Worm (Caenorhabditis elegans): Measurements from ENCODE around the gene unc-115.

The unc-115 gene

DNA sequence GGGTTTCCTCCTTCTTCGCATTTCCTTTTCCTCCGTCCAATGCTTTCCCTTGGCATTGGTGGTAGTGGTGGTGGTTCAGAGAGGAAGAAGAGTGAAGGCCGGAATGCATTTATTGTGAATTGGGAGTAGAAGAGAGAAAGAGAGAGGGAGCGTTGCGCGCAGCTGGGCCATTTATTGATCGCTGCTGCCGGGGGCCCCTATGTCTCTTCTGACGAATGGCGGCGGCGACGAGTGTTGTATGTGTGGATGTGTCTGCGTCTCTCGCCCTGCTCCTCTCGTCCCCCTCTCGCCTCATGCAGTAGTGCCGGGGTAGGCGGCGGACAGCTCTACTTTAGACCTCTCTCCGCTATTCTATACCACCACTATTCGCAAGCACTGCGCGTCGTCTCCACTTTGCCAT, at the start of gene unc-115 (continued):
- TF ChIP-seq madf-10 (tag; optimal IDR thresholded peaks at IDR 0.05): peak; percentile 23
- no peak for TF ChIP-seq nhr-27 (tag; optimal IDR thresholded peaks at IDR 0.05)
- TF ChIP-seq nhr-120 (GFP tag; IDR thresholded peaks at IDR 0.05): no peak
- TF ChIP-seq nhr-90 (tag; optimal IDR thresholded peaks at IDR 0.05): peak; percentile 6
- no peak for TF ChIP-seq attf-6 (GFP tag; IDR thresholded peaks at IDR 0.05)
- TF ChIP-seq ztf-26 (tag; optimal IDR thresholded peaks at IDR 0.05): peak; percentile 46
- TF ChIP-seq nhr-80 (tag; optimal IDR thresholded peaks at IDR 0.05): peak; percentile 64
- TF ChIP-seq let-607 (tag; optimal IDR thresholded peaks at IDR 0.05): peak in 1 of 2 experiments; percentile 25
- peak; percentile 48 for TF ChIP-seq unc-62 (GFP tag; optimal IDR thresholded peaks at IDR 0.05)
- peak; percentile 53 for TF ChIP-seq gei-17 (GFP tag; optimal IDR thresholded peaks at IDR 0.05)

DNA sequence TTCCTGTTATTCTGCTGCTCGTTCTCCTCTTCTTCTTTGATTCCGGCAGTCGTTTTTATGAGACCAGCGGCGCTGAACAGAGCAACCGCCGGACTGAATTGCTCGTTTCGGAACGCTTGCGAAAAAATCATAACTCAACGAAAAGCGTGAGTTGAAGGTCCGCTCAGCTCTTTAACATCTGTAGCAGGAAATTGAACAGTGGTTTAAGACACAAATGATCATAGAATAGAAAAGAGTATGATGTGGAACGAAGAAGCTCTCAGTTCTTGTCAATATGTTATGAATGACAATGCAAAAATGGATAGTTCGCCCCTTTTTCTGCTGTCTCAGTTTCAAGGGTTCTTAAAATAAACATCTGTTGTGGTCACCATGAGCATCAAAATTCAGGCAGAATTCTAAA, 33.0 kb upstream of the unc-115 start:
- TF ChIP-seq madf-3 (GFP tag; IDR thresholded peaks at IDR 0.05) (no peak), nhr-80 (tag; optimal IDR thresholded peaks at IDR 0.05) (no peak), ztf-6 (GFP tag; IDR thresholded peaks at IDR 0.05) (no peak)

DNA sequence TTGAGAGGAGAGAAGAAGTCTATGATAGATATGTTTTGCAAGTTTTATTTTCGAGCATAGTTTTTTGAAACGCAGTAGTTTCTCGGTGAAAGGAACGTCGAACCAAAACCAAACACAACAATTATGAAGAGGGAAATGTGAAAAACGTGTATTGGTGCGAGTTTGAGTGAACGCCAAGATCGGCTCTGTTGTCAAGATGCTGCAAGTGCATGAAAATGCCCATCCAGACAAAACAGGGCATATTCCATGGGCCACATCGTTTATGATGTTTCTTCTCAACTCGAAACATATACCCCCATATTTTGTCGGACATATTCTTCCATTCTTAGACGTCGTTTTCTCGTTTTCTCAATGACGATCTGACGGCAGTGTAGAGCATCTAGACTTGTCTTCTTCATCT, 23.7 kb upstream of the unc-115 start:
- no peak for TF ChIP-seq ztf-26 (tag; optimal IDR thresholded peaks at IDR 0.05)
- TF ChIP-seq attf-5 (GFP tag; optimal IDR thresholded peaks at IDR 0.05): no peak
- TF ChIP-seq pbrm-1 (GFP tag; IDR thresholded peaks at IDR 0.05): no peak
- no peak for TF ChIP-seq Y53G8AR.9 (GFP tag; conservative IDR thresholded peaks at IDR 0.05)
- TF ChIP-seq Y53F4B.3 (GFP tag; IDR thresholded peaks at IDR 0.05): no peak
- no peak for TF ChIP-seq ceh-79 (tag; optimal IDR thresholded peaks at IDR 0.05)

DNA sequence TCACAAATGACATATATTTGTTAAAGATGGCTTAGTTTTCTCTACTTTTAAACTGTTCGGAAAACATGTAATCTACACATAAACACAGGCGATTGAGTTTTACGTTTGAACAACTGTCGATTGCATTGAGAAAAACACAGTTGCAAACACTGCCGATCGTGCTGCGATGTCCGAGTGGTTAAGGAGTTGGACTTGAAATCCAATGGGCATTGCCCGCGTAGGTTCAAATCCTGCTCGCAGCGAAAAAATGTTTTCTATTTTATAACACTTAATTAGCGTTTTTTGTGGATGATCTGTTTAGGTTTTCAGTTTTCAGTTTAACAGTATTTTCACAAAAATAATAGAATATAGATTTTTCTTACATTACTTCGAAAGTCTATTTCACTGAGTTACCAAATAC, 22.4 kb upstream of the unc-115 start:
- TF ChIP-seq ztf-25 (GFP tag; IDR thresholded peaks at IDR 0.05): peak; percentile 75
- TF ChIP-seq ceh-27 (GFP tag; optimal IDR thresholded peaks at IDR 0.05): peak; percentile 12
- no peak for TF ChIP-seq lin-54 (GFP tag; optimal IDR thresholded peaks at IDR 0.05)
- TF ChIP-seq tbp1 (GFP tag; optimal IDR thresholded peaks at IDR 0.05): peak; percentile 88
- TF ChIP-seq ztf-3 (GFP tag; optimal IDR thresholded peaks at IDR 0.05): no peak
- TF ChIP-seq snpc-3.4 (tag; optimal IDR thresholded peaks at IDR 0.05): peak; percentile 23
- peak; percentile 42 for TF ChIP-seq ztf-18 (tag; optimal IDR thresholded peaks at IDR 0.05)
- TF ChIP-seq him-1 (tag; optimal IDR thresholded peaks at IDR 0.05): peak; percentile 46
- TF ChIP-seq aptf-2 (GFP tag; conservative IDR thresholded peaks at IDR 0.05): no peak
- no peak for TF ChIP-seq ztf-22 (GFP tag; optimal IDR thresholded peaks at IDR 0.05)
- 0 out of 2 replicates have a peak, but pooled peaks have one; percentile 33 for TF ChIP-seq rcor-1 (GFP tag; IDR thresholded peaks at IDR 0.05)
- TF ChIP-seq sptf-2 (GFP tag; optimal IDR thresholded peaks at IDR 0.05): no peak
- TF ChIP-seq D2030.7 (GFP tag; IDR thresholded peaks at IDR 0.05): peak; percentile 63
- TF ChIP-seq lin-26 (GFP tag; IDR thresholded peaks at IDR 0.05): peak; percentile 83
- TF ChIP-seq rec-8 (tag; optimal IDR thresholded peaks at IDR 0.05): peak; percentile 50 to 53
- TF ChIP-seq nhr-90 (tag; optimal IDR thresholded peaks at IDR 0.05): peak; percentile 51
- TF ChIP-seq ceh-100 (GFP tag; IDR thresholded peaks at IDR 0.05): 0 out of 2 replicates have a peak, but pooled peaks have one; percentile 30
- TF ChIP-seq nfya-1 (tag; optimal IDR thresholded peaks at IDR 0.05; ENCODE audit: borderline replicate concordance, insufficient read depth): no peak
- TF ChIP-seq athp-1 (tag; optimal IDR thresholded peaks at IDR 0.05): peak; percentile 47
- TF ChIP-seq F57A8.1 (GFP tag; optimal IDR thresholded peaks at IDR 0.05): no peak
- TF ChIP-seq mxl-1 (tag; optimal IDR thresholded peaks at IDR 0.05): peak; percentile 63
- TF ChIP-seq hlh-12 (tag; optimal IDR thresholded peaks at IDR 0.05): peak; percentile 52
- peak; percentile 45 for TF ChIP-seq madf-10 (tag; optimal IDR thresholded peaks at IDR 0.05)
- no peak for TF ChIP-seq aptf-3 (GFP tag; IDR thresholded peaks at IDR 0.05)
- peak; percentile 56 for TF ChIP-seq hmg-1.2 (GFP tag; IDR thresholded peaks at IDR 0.05)
- TF ChIP-seq ZK185.1 (tag; optimal IDR thresholded peaks at IDR 0.05; ENCODE audit: poor library complexity, severe bottlenecking): peak; percentile 41
- peak; percentile 12 for TF ChIP-seq mes-4 (tag; optimal IDR thresholded peaks at IDR 0.05)
- 0 out of 2 replicates have a peak, but pooled peaks have one; percentile 52 for TF ChIP-seq Y56A3A.18 (GFP tag; IDR thresholded peaks at IDR 0.05)
- TF ChIP-seq let-607 (tag; optimal IDR thresholded peaks at IDR 0.05): peak in 1 of 2 experiments; percentile 17

All from whole organism, young adult.